Fruit fly (Drosophila melanogaster): Measurements from ENCODE around the gene CG6724.
A peak's percentile ranks its signal among the peaks of the same experiment; 100 is the strongest.

CG6724 gene

dm6 chr2L:10769708-10770107 is at the start of gene CG6724:
TSS of gene CG6724 (minus strand) at chr2L:10769952.
- TF ChIP-seq Hr39 (GFP tag; optimal IDR thresholded peaks at IDR 0.05), result no peak
- no peak for TF ChIP-seq Blimp-1 (GFP tag; optimal IDR thresholded peaks at IDR 0.05)
- TF ChIP-seq ss (GFP tag; optimal IDR thresholded peaks at IDR 0.05), result no peak

dm6 chr2L:10818807-10819206 is 49.1 kb upstream of the CG6724 start, which contains the start of gene CG6508:
TSS of gene CG6508 (plus strand) at chr2L:10819107.
- TF ChIP-seq svp (GFP tag) (no peak), CG1621 (tag; optimal IDR thresholded peaks at IDR 0.05) (no peak), Lpt (GFP tag; optimal IDR thresholded peaks at IDR 0.05) (no peak), Hr38 (GFP tag; optimal IDR thresholded peaks at IDR 0.05) (no peak), CG31627 (GFP tag; optimal IDR thresholded peaks at IDR 0.05) (no peak), pdm3 (GFP tag; optimal IDR thresholded peaks at IDR 0.05) (no peak), fkh (GFP tag; optimal IDR thresholded peaks at IDR 0.05) (no peak), CG34406 (GFP tag; optimal IDR thresholded peaks at IDR 0.05) (no peak), CG16779 (tag; optimal IDR thresholded peaks at IDR 0.05) (no peak), CG7368 (GFP tag; optimal IDR thresholded peaks at IDR 0.05) (no peak), salr (GFP tag; optimal IDR thresholded peaks at IDR 0.05) (no peak), dsx (GFP tag; optimal IDR thresholded peaks at IDR 0.05; ENCODE audit: poor library complexity, severe bottlenecking) (no peak), achi (GFP tag; optimal IDR thresholded peaks at IDR 0.05) (no peak), Sox14 (GFP tag; optimal IDR thresholded peaks at IDR 0.05) (no peak), Eip78C (GFP tag) (no peak), ss (GFP tag; optimal IDR thresholded peaks at IDR 0.05) (no peak), CG32006 (GFP tag; optimal IDR thresholded peaks at IDR 0.05) (no peak), cyc (GFP tag; optimal IDR thresholded peaks at IDR 0.05) (no peak), CG9139 (GFP tag; optimal IDR thresholded peaks at IDR 0.05) (no peak), dac (GFP tag; optimal IDR thresholded peaks at IDR 0.05) (no peak)

DNA sequence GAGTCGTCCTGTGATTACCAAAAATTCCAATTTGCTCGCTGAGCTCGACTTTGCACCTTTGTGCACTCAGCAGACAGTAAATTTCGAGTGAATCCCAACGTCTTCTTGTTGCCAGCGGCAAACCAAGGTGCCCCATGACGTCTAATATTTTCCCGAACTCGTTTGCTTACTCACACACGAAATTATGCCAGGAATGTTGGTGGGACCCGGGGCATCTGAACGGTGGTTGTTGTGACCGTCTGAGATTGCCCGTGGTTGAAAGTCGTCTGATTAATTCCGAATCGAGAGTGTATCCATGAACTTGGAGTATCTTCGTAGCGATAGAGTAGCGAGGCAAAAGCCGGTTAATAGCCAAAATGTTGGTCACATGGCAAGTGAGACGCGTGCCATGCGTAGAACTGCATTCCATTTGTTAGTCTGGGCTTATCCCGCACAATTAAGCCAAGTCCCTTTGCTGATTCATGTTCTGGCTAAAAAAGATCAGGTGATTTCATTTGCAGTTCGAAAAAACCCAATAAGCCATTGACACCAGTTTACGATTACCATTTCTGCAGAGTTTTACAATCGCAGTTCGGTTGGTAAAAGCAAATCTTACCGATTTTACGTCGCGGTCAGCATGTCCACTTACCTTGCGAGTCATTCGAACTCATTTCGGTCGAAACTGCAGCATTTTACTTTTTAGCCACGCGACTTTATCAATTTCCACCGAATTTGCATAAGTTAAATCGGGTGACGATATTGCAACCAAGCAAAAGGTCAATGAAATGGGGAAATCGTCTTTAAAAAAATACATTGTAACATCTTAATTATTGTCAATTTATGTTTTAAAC is 32.4 kb upstream of the CG6724 start:
- TF ChIP-seq dac (GFP tag; optimal IDR thresholded peaks at IDR 0.05), result no peak
- no peak for TF ChIP-seq fd59A (GFP tag; optimal IDR thresholded peaks at IDR 0.05)

DNA sequence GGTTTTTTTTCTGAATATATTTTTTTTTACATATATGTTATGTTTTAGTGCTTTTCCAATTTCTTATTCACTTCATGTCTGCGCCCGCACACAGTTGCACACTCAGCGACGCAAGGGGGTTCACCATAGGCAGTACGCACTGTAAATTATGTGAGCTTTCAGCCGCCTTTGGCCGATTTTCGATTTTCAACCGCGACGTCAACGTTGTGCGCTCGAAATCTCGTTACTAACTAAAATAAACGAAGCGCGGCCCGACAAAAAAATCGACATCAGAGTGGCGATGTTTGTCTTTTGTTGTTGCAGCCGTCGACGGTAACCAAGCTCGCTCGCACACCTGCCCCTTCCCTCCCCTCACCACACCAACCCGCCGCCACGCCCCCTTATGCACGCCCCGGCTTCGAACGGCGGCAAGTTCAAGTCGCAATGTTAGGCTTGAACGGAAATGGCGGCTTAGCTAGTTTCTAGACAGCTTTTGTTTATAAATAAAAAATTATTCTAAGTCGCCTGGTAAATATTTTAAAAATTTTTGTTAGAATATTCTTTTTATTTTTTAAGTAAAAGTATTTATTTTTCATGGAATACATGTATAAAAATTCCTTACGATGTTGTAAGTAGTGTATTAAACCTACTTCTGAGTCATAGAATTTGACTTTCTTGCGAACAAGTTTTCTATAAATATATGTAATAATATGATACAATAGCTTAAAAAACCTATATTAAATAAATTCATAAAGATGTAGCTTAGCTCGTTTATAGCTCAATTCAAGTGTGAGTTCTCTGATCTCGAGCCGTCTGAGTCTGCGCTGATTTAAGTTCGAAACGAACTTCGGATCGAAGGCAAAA is 31.3 kb upstream of the CG6724 start, which contains the start of gene CG31869:
CG31869 (minus strand) TSS at position 233 of the 843 bp plus-strand sequence.
- TF ChIP-seq CG6276 (GFP tag; optimal IDR thresholded peaks at IDR 0.05) (no peak), Eip75B (GFP tag; optimal IDR thresholded peaks at IDR 0.05) (peak; percentile 6), CG8632 (GFP tag; optimal IDR thresholded peaks at IDR 0.05) (peak; percentile 22), CG16779 (tag; optimal IDR thresholded peaks at IDR 0.05) (no peak), svp (GFP tag) (peak; percentile 77), Blimp-1 (GFP tag; optimal IDR thresholded peaks at IDR 0.05) (no peak), Eip78C (GFP tag) (peak; percentile 65), acj6 (GFP tag; optimal IDR thresholded peaks at IDR 0.05) (peak; percentile 45), OdsH (GFP tag; optimal IDR thresholded peaks at IDR 0.05) (peak; percentile 13), salr (GFP tag; optimal IDR thresholded peaks at IDR 0.05) (peak in 1 of 2 experiments; percentile 5), dsx (GFP tag; optimal IDR thresholded peaks at IDR 0.05; ENCODE audit: poor library complexity, severe bottlenecking) (peak; percentile 13), esn (GFP tag; optimal IDR thresholded peaks at IDR 0.05) (no peak), Hr39 (GFP tag; optimal IDR thresholded peaks at IDR 0.05) (peak; percentile 39), Gug (GFP tag; IDR thresholded peaks at IDR 0.05) (no peak), CG10631 (GFP tag; optimal IDR thresholded peaks at IDR 0.05) (peak; percentile 37), CG3919 (GFP tag; optimal IDR thresholded peaks at IDR 0.05) (peak; percentile 38), fd59A (GFP tag; optimal IDR thresholded peaks at IDR 0.05) (no peak), topi (GFP tag; optimal IDR thresholded peaks at IDR 0.05) (peak; percentile 42), CG6808 (GFP tag; optimal IDR thresholded peaks at IDR 0.05) (no peak), Hr38 (GFP tag; optimal IDR thresholded peaks at IDR 0.05) (no peak), Sox15 (GFP tag; optimal IDR thresholded peaks at IDR 0.05) (no peak), CG6854 (GFP tag; optimal IDR thresholded peaks at IDR 0.05) (no peak), ss (GFP tag; optimal IDR thresholded peaks at IDR 0.05) (peak in 1 of 2 experiments; percentile 14), CG34406 (GFP tag; optimal IDR thresholded peaks at IDR 0.05) (peak; percentile 5), CG4318 (GFP tag; optimal IDR thresholded peaks at IDR 0.05) (no peak), Ets96B (tag; optimal IDR thresholded peaks at IDR 0.05) (no peak), CG6163 (GFP tag; IDR thresholded peaks at IDR 0.05) (peak; percentile 43; the same call in 2 of the 3 replicates), CG11294 (GFP tag; IDR thresholded peaks at IDR 0.05) (no peak), fkh (GFP tag; optimal IDR thresholded peaks at IDR 0.05) (no peak), net (GFP tag; optimal IDR thresholded peaks at IDR 0.05) (peak; percentile 54)

Data from whole organism, prepupa.